Fruit fly (Drosophila melanogaster) Kc167 (cell line): ENCODE measurements around the gene Gba1b.

Source experiments
- h ChIP-seq: fragments of >200 bp; optimal IDR thresholded peaks from 3 replicates; lab custom pipeline; 2018; ENCODE audit warnings: missing external identifiers
- insv ChIP-seq: fragments of >200 bp; optimal IDR thresholded peaks from 3 replicates; lab custom pipeline; 2018; ENCODE audit warnings: missing external identifiers
- psq ChIP-seq: fragments of >200 bp; optimal IDR thresholded peaks from 2 replicates; lab custom pipeline; 2017; ENCODE audit warnings: missing external identifiers

dm6 chr3R:23726740-23727139 lies 22.1 kb downstream of the Gba1b start:
- TF ChIP-seq h (lab: Kevin White, UChicago), result no peak
- TF ChIP-seq insv (lab: Kevin White, UChicago), result no peak
- no peak for TF ChIP-seq psq (lab: Kevin White, UChicago)
